Fruit fly (Drosophila melanogaster) whole organism, embryonic: ENCODE measurements around the gene Mtch.
A peak's percentile ranks its signal among the peaks of the same experiment; 100 is the strongest.

Experiments used
- Aef1 ChIP-seq: fragments of 200-800 bp; sonication (Bioruptor generic); IDR thresholded peaks from 3 replicates; pipeline ENCODE4 v1.3.6; 2022; ENCODE audit warnings: missing biosample characterization, missing genetic modification characterization
- Atf-2 ChIP-seq: fragments of 200-800 bp; sonication (Bioruptor generic); optimal IDR thresholded peaks from 2 replicates; lab custom pipeline; 2016; ENCODE audit warnings: missing biosample characterization, missing genetic modification characterization
- CG10147 ChIP-seq: fragments of 200-800 bp; sonication (Bioruptor generic); optimal IDR thresholded peaks from 2 replicates; lab custom pipeline; 2019; ENCODE audit warnings: missing biosample characterization, mild to moderate bottlenecking, missing genetic modification characterization, moderate library complexity
- CG1024 ChIP-seq: fragments of 200-800 bp; sonication (Bioruptor generic); IDR thresholded peaks from 2 replicates; pipeline ENCODE4 v1.3.6; 2022; ENCODE audit warnings: missing biosample characterization, missing genetic modification characterization
- CG10543 ChIP-seq: fragments of 200-800 bp; sonication (Bioruptor generic); optimal IDR thresholded peaks from 3 replicates; lab custom pipeline; 2017; ENCODE audit warnings: missing biosample characterization, mild to moderate bottlenecking, missing genetic modification characterization, moderate library complexity
- CG1602 ChIP-seq: fragments of 200-800 bp; sonication (Bioruptor generic); optimal IDR thresholded peaks from 3 replicates; lab custom pipeline; 2016; ENCODE audit warnings: missing biosample characterization, missing genetic modification characterization
- CG16863 ChIP-seq: fragments of 200-800 bp; sonication (Bioruptor generic); optimal IDR thresholded peaks from 3 replicates; lab custom pipeline; 2016; ENCODE audit warnings: missing biosample characterization, missing genetic modification characterization
- CG17912 ChIP-seq: fragments of 200-800 bp; sonication (Bioruptor generic); optimal IDR thresholded peaks from 2 replicates; lab custom pipeline; 2018; ENCODE audit warnings: missing biosample characterization, mild to moderate bottlenecking, missing genetic modification characterization
- CG18011 ChIP-seq: fragments of 200-800 bp; sonication (Bioruptor generic); optimal IDR thresholded peaks from 2 replicates; lab custom pipeline; 2017; ENCODE audit warnings: missing biosample characterization, missing genetic modification characterization, mild to moderate bottlenecking, moderate library complexity, missing genotype
- CG1832 ChIP-seq: fragments of 200-800 bp; sonication (Bioruptor generic); optimal IDR thresholded peaks from 2 replicates; lab custom pipeline; 2017; ENCODE audit warnings: missing biosample characterization, mild to moderate bottlenecking, missing genetic modification characterization, inconsistent platforms
- CG34422 ChIP-seq: fragments of 200-800 bp; sonication (Bioruptor generic); IDR thresholded peaks from 3 replicates; pipeline ENCODE4 v1.3.6; 2022; ENCODE audit warnings: missing biosample characterization, missing genetic modification characterization
- CG3726 ChIP-seq: fragments of 200-800 bp; sonication (Bioruptor generic); IDR thresholded peaks from 3 replicates; pipeline ENCODE4, ENCODE4 v1.3.6; 2022; ENCODE audit warnings: missing biosample characterization, missing genetic modification characterization
- CG43689 ChIP-seq: fragments of 200-800 bp; sonication (Bioruptor generic); IDR thresholded peaks from 2 replicates; pipeline ENCODE4 v1.3.6; 2022; ENCODE audit warnings: missing biosample characterization, missing genetic modification characterization
- CG6683 ChIP-seq: fragments of 200-800 bp; sonication (Bioruptor generic); optimal IDR thresholded peaks from 2 replicates; lab custom pipeline; 2017; ENCODE audit warnings: missing biosample characterization, mild to moderate bottlenecking, missing genetic modification characterization, missing genetic modification reagents
- CG8290 ChIP-seq, 3 experiments: fragments of 200-800 bp; sonication (Bioruptor generic); optimal IDR thresholded peaks; 2 replicates each; lab custom pipeline; 2016 to 2019; ENCODE audit warnings: missing biosample characterization in 3 of 3, missing genetic modification characterization in 3 of 3, mild to moderate bottlenecking in 2 of 3, moderate library complexity in 1 of 3
- CG8478 ChIP-seq: fragments of >200 bp; optimal IDR thresholded peaks from 2 replicates; lab custom pipeline; 2018
- CG8765 ChIP-seq: fragments of 200-800 bp; sonication (Bioruptor generic); IDR thresholded peaks from 2 replicates; pipeline ENCODE4 v1.3.6; 2022; ENCODE audit warnings: missing biosample characterization, missing genetic modification characterization
- CG8924 ChIP-seq: fragments of 200-800 bp; optimal IDR thresholded peaks from 3 replicates; lab custom pipeline; 2019; ENCODE audit warnings: missing biosample characterization, mild to moderate bottlenecking, missing genetic modification characterization, moderate library complexity
- CkIIα-i1 ChIP-seq: fragments of 200-800 bp; sonication (Bioruptor generic); IDR thresholded peaks from 2 replicates; pipeline ENCODE4 v1.3.6; 2022; ENCODE audit warnings: missing biosample characterization, missing genetic modification characterization
- D19A ChIP-seq: fragments of 200-800 bp; optimal IDR thresholded peaks from 3 replicates; lab custom pipeline; 2019; ENCODE audit warnings: missing biosample characterization, mild to moderate bottlenecking, missing genetic modification characterization, moderate library complexity
- ERR ChIP-seq: fragments of 200-800 bp; sonication (Bioruptor generic); optimal IDR thresholded peaks from 2 replicates; lab custom pipeline; 2016; ENCODE audit warnings: missing biosample characterization, missing genetic modification characterization
- Eip74EF ChIP-seq, 2 experiments: fragments of 200-800 bp in 1 of 2; fragments of >200 bp in 1 of 2; sonication (Bioruptor generic) in 1 of 2; optimal IDR thresholded peaks; 2 replicates each; lab custom pipeline; 2017 to 2019; ENCODE audit warnings: missing biosample characterization in 2 of 2, missing genetic modification characterization in 2 of 2, mild to moderate bottlenecking in 1 of 2, moderate library complexity in 1 of 2
- Fer2 ChIP-seq: fragments of 200-800 bp; sonication (Bioruptor generic); optimal IDR thresholded peaks from 2 replicates; lab custom pipeline; 2018; ENCODE audit warnings: missing biosample characterization, mild to moderate bottlenecking, missing genetic modification characterization, moderate library complexity
- Fer3 ChIP-seq: fragments of 200-800 bp; sonication (Bioruptor generic); optimal IDR thresholded peaks from 2 replicates; lab custom pipeline; 2018; ENCODE audit warnings: missing biosample characterization, mild to moderate bottlenecking, missing genetic modification characterization, moderate library complexity
- HmgZ ChIP-seq: fragments of 200-800 bp; sonication (Bioruptor generic); optimal IDR thresholded peaks from 2 replicates; lab custom pipeline; 2018; ENCODE audit warnings: missing biosample characterization, mild to moderate bottlenecking, missing genetic modification characterization
- Kr ChIP-seq: fragments of 200-800 bp; sonication (Bioruptor generic); optimal IDR thresholded peaks from 2 replicates; lab custom pipeline; 2017; ENCODE audit warnings: missing biosample characterization, mild to moderate bottlenecking, missing genetic modification characterization
- Myb ChIP-seq: fragments of 200-800 bp; sonication (Bioruptor generic); optimal IDR thresholded peaks from 2 replicates; lab custom pipeline; 2016; ENCODE audit warnings: missing biosample characterization, missing genetic modification characterization
- Nf-YB ChIP-seq: fragments of 200-800 bp; sonication (Bioruptor generic); optimal IDR thresholded peaks from 3 replicates; lab custom pipeline; 2019; ENCODE audit warnings: missing biosample characterization, mild to moderate bottlenecking, missing genetic modification characterization, moderate library complexity
- Tbp ChIP-seq: fragments of >200 bp; optimal IDR thresholded peaks from 2 replicates; lab custom pipeline; 2018; ENCODE audit warnings: missing biosample characterization, missing genetic modification characterization
- ab ChIP-seq: fragments of 200-800 bp; sonication (Bioruptor generic); optimal IDR thresholded peaks from 2 replicates; lab custom pipeline; 2016; ENCODE audit warnings: missing biosample characterization, missing genetic modification characterization
- ase ChIP-seq: fragments of 200-800 bp; sonication (Bioruptor generic); IDR thresholded peaks from 3 replicates; pipeline ENCODE4 v1.3.6; 2022; ENCODE audit warnings: missing biosample characterization, missing genetic modification characterization
- bsh ChIP-seq, 2 experiments: fragments of 200-800 bp; sonication (Bioruptor generic); optimal IDR thresholded peaks; 2 replicates each; lab custom pipeline; 2017 to 2018; ENCODE audit warnings: mild to moderate bottlenecking in 2 of 2, missing biosample characterization in 2 of 2, missing genetic modification characterization in 2 of 2, moderate library complexity in 1 of 2
- caup ChIP-seq: fragments of 200-800 bp; sonication (Bioruptor generic); optimal IDR thresholded peaks from 3 replicates; lab custom pipeline; 2017; ENCODE audit warnings: missing biosample characterization, mild to moderate bottlenecking, missing genetic modification characterization, moderate library complexity; ENCODE audit not compliant: severe bottlenecking
- chn ChIP-seq: fragments of 200-800 bp; sonication (Bioruptor generic); optimal IDR thresholded peaks from 2 replicates; lab custom pipeline; 2016; ENCODE audit warnings: missing biosample characterization, missing genetic modification characterization
- cwo ChIP-seq: fragments of 200-800 bp; sonication (Bioruptor generic); optimal IDR thresholded peaks from 3 replicates; lab custom pipeline; 2017; ENCODE audit warnings: missing biosample characterization, missing genetic modification characterization, mild to moderate bottlenecking, moderate library complexity, missing genetic modification reagents
- danr ChIP-seq: fragments of 200-800 bp; sonication (Bioruptor generic); IDR thresholded peaks from 2 replicates; pipeline ENCODE4 v1.3.6; 2022; ENCODE audit warnings: missing biosample characterization, missing genetic modification characterization
- dmrt11E ChIP-seq: fragments of 200-800 bp; sonication (Bioruptor generic); optimal IDR thresholded peaks from 3 replicates; lab custom pipeline; 2018; ENCODE audit warnings: missing biosample characterization, mild to moderate bottlenecking, missing genetic modification characterization, moderate library complexity
- fu2 ChIP-seq: fragments of 200-800 bp; sonication (Bioruptor generic); optimal IDR thresholded peaks from 2 replicates; lab custom pipeline; 2016; ENCODE audit warnings: missing biosample characterization, missing genetic modification characterization
- gcm ChIP-seq: fragments of 200-800 bp; sonication (Bioruptor generic); optimal IDR thresholded peaks from 2 replicates; lab custom pipeline; 2019; ENCODE audit warnings: missing biosample characterization, mild to moderate bottlenecking, missing genetic modification characterization, moderate library complexity
- grn ChIP-seq: fragments of 200-800 bp; sonication (Bioruptor generic); optimal IDR thresholded peaks from 3 replicates; lab custom pipeline; 2017; ENCODE audit warnings: missing biosample characterization, missing genetic modification characterization
- hb ChIP-seq: fragments of 200-800 bp; sonication (Bioruptor generic); IDR thresholded peaks from 3 replicates; pipeline ENCODE4 v1.3.6; 2022; ENCODE audit warnings: missing biosample characterization, missing genetic modification characterization; ENCODE audit not compliant: partially characterized antibody
- mam ChIP-seq: fragments of 200-800 bp; sonication (Bioruptor generic); optimal IDR thresholded peaks from 3 replicates; lab custom pipeline; 2016; ENCODE audit warnings: missing biosample characterization, missing genetic modification characterization
- pb ChIP-seq: fragments of 200-800 bp; sonication (Bioruptor generic); optimal IDR thresholded peaks from 3 replicates; lab custom pipeline; 2016; ENCODE audit warnings: missing biosample characterization, missing genetic modification characterization
- peb ChIP-seq: fragments of 200-800 bp; sonication (Bioruptor generic); IDR thresholded peaks from 2 replicates; pipeline ENCODE4 v1.3.6; 2022; ENCODE audit warnings: missing biosample characterization, missing genetic modification characterization
- rib ChIP-seq: fragments of 200-800 bp; sonication (Bioruptor generic); IDR thresholded peaks from 2 replicates; pipeline ENCODE4 v1.3.6; 2022; ENCODE audit warnings: missing biosample characterization, missing genetic modification characterization
- sens ChIP-seq: fragments of 200-800 bp; sonication (Bioruptor generic); peaks from one replicate; lab custom pipeline; 2016; ENCODE audit warnings: missing biosample characterization, missing genetic modification characterization
- slbo ChIP-seq: fragments of 200-800 bp; sonication (Bioruptor generic); IDR thresholded peaks from 2 replicates; pipeline ENCODE4 v1.3.6; 2022; ENCODE audit warnings: missing biosample characterization, missing genetic modification characterization
- so ChIP-seq: fragments of 200-800 bp; sonication (Bioruptor generic); IDR thresholded peaks from 3 replicates; pipeline ENCODE4 v1.3.6; 2022; ENCODE audit warnings: missing biosample characterization, missing genetic modification characterization
- stc ChIP-seq: fragments of 200-800 bp; sonication (Bioruptor generic); IDR thresholded peaks from 2 replicates; pipeline ENCODE4 v1.3.6; 2022; ENCODE audit warnings: missing biosample characterization, missing genetic modification characterization
- z ChIP-seq: fragments of 200-800 bp; sonication (Bioruptor generic); IDR thresholded peaks from 3 replicates; pipeline ENCODE4 v1.3.6; 2022; ENCODE audit warnings: missing biosample characterization, missing genetic modification characterization

Gene Mtch

dm6 chr3L:205723-206284, 21.4 kb downstream of the Mtch start, which contains the start of the genes Gk1 and CG13876 (continued):
- TF ChIP-seq rib (GFP tag; lab: Robert Waterston, UW): peak; percentile 94
- TF ChIP-seq z (GFP tag; lab: Robert Waterston, UW): 0 out of 3 replicates have a peak, but pooled peaks have one; percentile 36
- TF ChIP-seq caup (GFP tag; lab: Kevin White, UChicago): peak; percentile 95
- peak; percentile 83 for TF ChIP-seq CG3726
- peak; percentile 80 for TF ChIP-seq CG18011 (GFP tag; lab: Kevin White, UChicago)
- TF ChIP-seq CG43689 (GFP tag; lab: Robert Waterston, UW): peak; percentile 84
- TF ChIP-seq HmgZ (tag; lab: Kevin White, UChicago): peak; percentile 98
- peak; percentile 69 for TF ChIP-seq chn (GFP tag; lab: Kevin White, UChicago)
- TF ChIP-seq bsh (GFP tag; optimal IDR thresholded peaks at IDR 0.05; lab: Kevin White, UChicago): peak; percentile 76 to 96
- no peak for TF ChIP-seq CG8478 (lab: Kevin White, UChicago)
- peak; percentile 95 for TF ChIP-seq D19A
- TF ChIP-seq Fer3 (tag; lab: Kevin White, UChicago): peak; percentile 97
- TF ChIP-seq CG1024: peak; percentile 74
- TF ChIP-seq cwo: peak; percentile 92
- peak; percentile 74 for TF ChIP-seq CG8290 (GFP tag; optimal IDR thresholded peaks at IDR 0.05; lab: Kevin White, UChicago)
- peak in 1 of 2 experiments; percentile 75 for TF ChIP-seq CG8290 (tag; optimal IDR thresholded peaks at IDR 0.05; lab: Kevin White, UChicago)
- TF ChIP-seq grn (GFP tag; lab: Kevin White, UChicago): peak; percentile 78
- TF ChIP-seq CG17912 (GFP tag; lab: Kevin White, UChicago): peak; percentile 86
- no peak for TF ChIP-seq pb (GFP tag; lab: Kevin White, UChicago)
- TF ChIP-seq danr: peak; percentile 60; the same call in 1 of the 2 replicates
- TF ChIP-seq gcm (GFP tag; lab: Kevin White, UChicago): peak; percentile 96
- no peak for TF ChIP-seq sens (GFP tag; lab: Kevin White, UChicago)
- peak; percentile 97 for TF ChIP-seq CG10147 (GFP tag; lab: Kevin White, UChicago)
- TF ChIP-seq CkIIα-i1: peak; percentile 41; the same call in 1 of the 2 replicates
- TF ChIP-seq Atf-2 (GFP tag; lab: Kevin White, UChicago): peak; percentile 27
- no peak for TF ChIP-seq ab (GFP tag; lab: Kevin White, UChicago)
- TF ChIP-seq slbo (GFP tag; lab: Robert Waterston, UW): peak; percentile 95
- peak; percentile 96 for TF ChIP-seq dmrt11E (tag; lab: Kevin White, UChicago)
- peak; percentile 91 for TF ChIP-seq CG1602 (GFP tag; lab: Kevin White, UChicago)
- TF ChIP-seq stc (GFP tag; lab: Robert Waterston, UW): peak; percentile 96
- TF ChIP-seq Eip74EF (GFP tag; optimal IDR thresholded peaks at IDR 0.05; lab: Kevin White, UChicago): peak in 1 of 2 experiments; percentile 93
- TF ChIP-seq CG10543 (GFP tag; lab: Kevin White, UChicago): peak; percentile 96
- TF ChIP-seq Aef1: peak; percentile 90
- peak; percentile 34 for TF ChIP-seq Myb (GFP tag; lab: Kevin White, UChicago)
- TF ChIP-seq CG8765 (GFP tag; lab: Robert Waterston, UW): peak; percentile 75; the same call in 1 of the 2 replicates
- peak; percentile 47 for TF ChIP-seq mam (GFP tag; lab: Kevin White, UChicago)
- no peak for TF ChIP-seq Kr
- no peak for TF ChIP-seq ERR (GFP tag; lab: Kevin White, UChicago)
- peak; percentile 90 for TF ChIP-seq ase
- TF ChIP-seq CG1832 (GFP tag; lab: Kevin White, UChicago): no peak
- peak; percentile 95 for TF ChIP-seq Fer2 (tag; lab: Kevin White, UChicago)
- TF ChIP-seq CG16863 (GFP tag; lab: Kevin White, UChicago): peak; percentile 21
- TF ChIP-seq so (GFP tag; lab: Robert Waterston, UW): peak; percentile 95
- TF ChIP-seq fu2 (GFP tag; lab: Kevin White, UChicago): peak; percentile 57
- TF ChIP-seq hb (GFP tag; lab: Robert Waterston, UW): no peak
- TF ChIP-seq CG34422: peak; percentile 93
- peak; percentile 92 for TF ChIP-seq CG6683 (GFP tag; lab: Kevin White, UChicago)
- no peak for TF ChIP-seq Tbp (GFP tag; lab: Kevin White, UChicago)
- TF ChIP-seq peb (GFP tag; lab: Robert Waterston, UW): peak; percentile 78
- peak; percentile 98 for TF ChIP-seq CG8924 (tag; lab: Kevin White, UChicago)
- TF ChIP-seq Nf-YB (GFP tag; lab: Kevin White, UChicago): peak; percentile 85
